Worm (Caenorhabditis elegans) whole organism, young adult: ENCODE data around the gene zim-1.

Source experiments
- B0019.2 ChIP-seq: fragments of 200-800 bp; sonication (Bioruptor generic); conservative IDR thresholded peaks from 2 replicates; pipeline ENCODE4 v1.3.6; 2022; ENCODE audit warnings: missing genetic modification reagents, missing genetic modification characterization, missing compliant biosample characterization
- B0336.3 ChIP-seq: fragments of 200-800 bp; sonication (Bioruptor generic); IDR thresholded peaks from 2 replicates; pipeline ENCODE4 v1.3.6; 2022; ENCODE audit warnings: missing genetic modification characterization, missing compliant biosample characterization
- C17E4.6 ChIP-seq: fragments of 200-800 bp; sonication (Bioruptor generic); IDR thresholded peaks from 2 replicates; pipeline ENCODE4 v1.3.6; 2022; ENCODE audit warnings: missing genetic modification reagents, missing genetic modification characterization, missing compliant biosample characterization
- F33H1.4 ChIP-seq: fragments of 200-800 bp; sonication (Bioruptor generic); IDR thresholded peaks from 2 replicates; pipeline ENCODE4 v1.3.6; 2022; ENCODE audit warnings: missing genetic modification reagents, missing genetic modification characterization, missing compliant biosample characterization
- F52B5.7 ChIP-seq: sonication (generic microtip); optimal IDR thresholded peaks from 2 replicates; lab custom pipeline; 2016; ENCODE audit warnings: mild to moderate bottlenecking, missing genetic modification characterization, missing compliant biosample characterization
- F55B11.4 ChIP-seq: sonication (generic microtip); optimal IDR thresholded peaks from 2 replicates; lab custom pipeline; 2016; ENCODE audit warnings: missing compliant biosample characterization, missing genetic modification characterization, borderline replicate concordance; ENCODE audit not compliant: insufficient read depth
- T26A5.8 ChIP-seq: sonication (generic microtip); optimal IDR thresholded peaks from 2 replicates; lab custom pipeline; 2016; ENCODE audit warnings: missing genetic modification characterization, missing compliant biosample characterization
- Y53F4B.3 ChIP-seq: fragments of 200-800 bp; sonication (Bioruptor generic); IDR thresholded peaks from 2 replicates; pipeline ENCODE4 v1.3.6; 2022; ENCODE audit warnings: missing genetic modification reagents, missing genetic modification characterization, missing compliant biosample characterization
- Y79H2A.3 ChIP-seq: fragments of 200-800 bp; sonication (Bioruptor generic); conservative IDR thresholded peaks from 2 replicates; pipeline ENCODE4 v1.3.6; 2022; ENCODE audit warnings: missing genetic modification reagents, missing genetic modification characterization, missing compliant biosample characterization
- aptf-3 ChIP-seq: fragments of 200-800 bp; sonication (Bioruptor generic); IDR thresholded peaks from 2 replicates; pipeline ENCODE4 v1.3.6; 2022; ENCODE audit warnings: missing genetic modification characterization, missing compliant biosample characterization
- attf-5 ChIP-seq: fragments of 200-800 bp; sonication (Bioruptor generic); optimal IDR thresholded peaks from 2 replicates; lab custom pipeline; 2018; ENCODE audit warnings: mild to moderate bottlenecking, missing genetic modification characterization, missing compliant biosample characterization
- bed-1 ChIP-seq: fragments of 200-800 bp; sonication (Bioruptor generic); IDR thresholded peaks from 2 replicates; pipeline ENCODE4 v1.3.6; 2022; ENCODE audit warnings: missing genetic modification reagents, missing genetic modification characterization, missing compliant biosample characterization
- ceh-100 ChIP-seq: fragments of 200-800 bp; sonication (Bioruptor generic); IDR thresholded peaks from 2 replicates; pipeline ENCODE4 v1.3.6; 2022; ENCODE audit warnings: missing genetic modification reagents, missing genetic modification characterization, missing compliant biosample characterization
- ceh-27 ChIP-seq: fragments of 200-800 bp; sonication (Bioruptor generic); optimal IDR thresholded peaks from 2 replicates; lab custom pipeline; 2018; ENCODE audit warnings: mild to moderate bottlenecking, missing genetic modification characterization, moderate library complexity, missing compliant biosample characterization
- ceh-79 ChIP-seq: sonication (generic microtip); optimal IDR thresholded peaks from 2 replicates; lab custom pipeline; 2017; ENCODE audit warnings: mild to moderate bottlenecking, missing genetic modification characterization, missing compliant biosample characterization
- ceh-91 ChIP-seq: fragments of 200-800 bp; sonication (Bioruptor generic); IDR thresholded peaks from 2 replicates; pipeline ENCODE4 v1.3.6; 2022; ENCODE audit warnings: missing genetic modification reagents, missing genetic modification characterization, missing compliant biosample characterization
- die-1 ChIP-seq: sonication (generic microtip); optimal IDR thresholded peaks from 2 replicates; lab custom pipeline; 2016; ENCODE audit warnings: missing genotype, mild to moderate bottlenecking, missing genetic modification characterization, missing compliant biosample characterization
- dox-1 ChIP-seq: fragments of 200-800 bp; sonication (Bioruptor generic); IDR thresholded peaks from 2 replicates; pipeline ENCODE4 v1.3.6; 2022; ENCODE audit warnings: missing genetic modification reagents, missing genetic modification characterization, missing compliant biosample characterization
- efl-1 ChIP-seq: fragments of 150-350 bp; optimal IDR thresholded peaks from 2 replicates; lab custom pipeline; 2014; ENCODE audit warnings: missing biosample characterization, missing genetic modification reagents, missing genetic modification characterization
- egl-18 ChIP-seq: fragments of 200-800 bp; sonication (Bioruptor generic); IDR thresholded peaks from 2 replicates; pipeline ENCODE4 v1.3.6; 2022; ENCODE audit warnings: missing genetic modification reagents, missing genetic modification characterization, missing compliant biosample characterization
- egl-44 ChIP-seq: fragments of 200-800 bp; sonication (Bioruptor generic); IDR thresholded peaks from 2 replicates; pipeline ENCODE4 v1.3.6; 2022; ENCODE audit warnings: missing genetic modification reagents, missing genetic modification characterization, missing compliant biosample characterization
- hlh-12 ChIP-seq: sonication (generic microtip); optimal IDR thresholded peaks from 2 replicates; lab custom pipeline; 2016; ENCODE audit warnings: missing genetic modification characterization, missing compliant biosample characterization
- hmg-1.2 ChIP-seq: fragments of 200-800 bp; sonication (Bioruptor generic); IDR thresholded peaks from 2 replicates; pipeline ENCODE4 v1.3.6; 2022; ENCODE audit warnings: missing genetic modification reagents, missing genetic modification characterization, missing compliant biosample characterization
- let-526 ChIP-seq: fragments of 200-800 bp; sonication (Bioruptor generic); IDR thresholded peaks from 2 replicates; pipeline ENCODE4 v1.3.6; 2022; ENCODE audit warnings: missing genetic modification reagents, missing genetic modification characterization, missing compliant biosample characterization
- lir-1 ChIP-seq: fragments of 200-800 bp; sonication (Bioruptor generic); conservative IDR thresholded peaks from 2 replicates; pipeline ENCODE4 v1.3.6; 2022; ENCODE audit warnings: missing genetic modification reagents, missing genetic modification characterization, missing compliant biosample characterization
- lsl-1 ChIP-seq: fragments of 200-800 bp; sonication (Bioruptor generic); optimal IDR thresholded peaks from 2 replicates; lab custom pipeline; 2018; ENCODE audit warnings: mild to moderate bottlenecking, missing genetic modification characterization, moderate library complexity, missing compliant biosample characterization
- lsy-27 ChIP-seq: sonication (generic microtip); optimal IDR thresholded peaks from 2 replicates; lab custom pipeline; 2017; ENCODE audit warnings: missing genetic modification characterization, mild to moderate bottlenecking, missing compliant biosample characterization, antibody characterized with exemption, missing genotype, borderline replicate concordance; ENCODE audit not compliant: insufficient read depth
- madf-6 ChIP-seq: fragments of 200-800 bp; sonication (Bioruptor generic); IDR thresholded peaks from 2 replicates; pipeline ENCODE4 v1.3.6; 2022; ENCODE audit warnings: missing genetic modification reagents, missing genetic modification characterization, missing compliant biosample characterization
- madf-8 ChIP-seq: fragments of 200-800 bp; sonication (Bioruptor generic); conservative IDR thresholded peaks from 2 replicates; pipeline ENCODE4 v1.3.6; 2022; ENCODE audit warnings: missing genetic modification reagents, missing genetic modification characterization, missing compliant biosample characterization
- mxl-1 ChIP-seq: sonication (generic microtip); optimal IDR thresholded peaks from 2 replicates; lab custom pipeline; 2016; ENCODE audit warnings: missing genetic modification characterization, missing compliant biosample characterization
- nhr-120 ChIP-seq: fragments of 200-800 bp; sonication (Bioruptor generic); IDR thresholded peaks from 2 replicates; pipeline ENCODE4 v1.3.6; 2022; ENCODE audit warnings: missing genetic modification characterization, missing compliant biosample characterization
- nhr-179 ChIP-seq: sonication (generic microtip); optimal IDR thresholded peaks from 2 replicates; lab custom pipeline; 2016; ENCODE audit warnings: mild to moderate bottlenecking, missing genetic modification characterization, missing compliant biosample characterization
- pha-4 ChIP-seq: fragments of 150-350 bp; sonication (generic microtip); optimal IDR thresholded peaks from 2 replicates; lab custom pipeline; 2014; ENCODE audit warnings: missing biosample characterization, missing genetic modification reagents, missing genetic modification characterization
- rcor-1 ChIP-seq: fragments of 200-800 bp; sonication (Bioruptor generic); IDR thresholded peaks from 2 replicates; pipeline ENCODE4 v1.3.6; 2022; ENCODE audit warnings: missing genetic modification reagents, missing genetic modification characterization, missing compliant biosample characterization
- rec-8 ChIP-seq, 2 experiments: sonication (generic microtip); optimal IDR thresholded peaks; 2 replicates each; lab custom pipeline; 2016; ENCODE audit warnings: mild to moderate bottlenecking in 2 of 2, missing genetic modification characterization in 2 of 2, missing genetic modification reagents in 2 of 2, missing genotype in 2 of 2, missing biosample characterization in 1 of 2, missing compliant biosample characterization in 1 of 2, moderate library complexity in 1 of 2
- rpc-1 ChIP-seq, 2 experiments: fragments of 150-350 bp in 1 of 2; sonication (generic microtip) in 1 of 2; optimal IDR thresholded peaks; 2 replicates each; lab custom pipeline; 2014 to 2018; ENCODE audit warnings: missing biosample characterization in 1 of 2, missing genetic modification characterization in 1 of 2, missing genetic modification reagents in 1 of 2, missing genotype in 1 of 2
- sea-2 ChIP-seq: fragments of 200-800 bp; sonication (Bioruptor generic); IDR thresholded peaks from 2 replicates; pipeline ENCODE4 v1.3.6; 2022; ENCODE audit warnings: missing genetic modification characterization, missing compliant biosample characterization
- snpc-3.4 ChIP-seq: sonication (generic microtip); optimal IDR thresholded peaks from 2 replicates; lab custom pipeline; 2017; ENCODE audit warnings: missing genetic modification characterization, mild to moderate bottlenecking, missing compliant biosample characterization, antibody characterized with exemption, moderate library complexity, missing genotype, missing genetic modification reagents
- snpc-4 ChIP-seq, 5 experiments: fragments of 150-350 bp in 1 of 5; sonication (generic microtip) in 4 of 5; optimal IDR thresholded peaks; 2 replicates each; lab custom pipeline; 2014 to 2018; ENCODE audit warnings: missing genetic modification characterization in 5 of 5, missing biosample characterization in 3 of 5, antibody characterized with exemption in 2 of 5, mild to moderate bottlenecking in 2 of 5, missing compliant biosample characterization in 2 of 5, missing genotype in 2 of 5, moderate library complexity in 2 of 5, missing genetic modification reagents in 1 of 5
- tbp1 ChIP-seq: fragments of 200-800 bp; sonication (Bioruptor generic); optimal IDR thresholded peaks from 2 replicates; lab custom pipeline; 2018; ENCODE audit warnings: mild to moderate bottlenecking, missing genetic modification characterization, missing compliant biosample characterization
- unc-62 ChIP-seq: fragments of 150-350 bp; optimal IDR thresholded peaks from 2 replicates; lab custom pipeline; 2014; ENCODE audit warnings: missing biosample characterization, missing genetic modification reagents, missing genetic modification characterization
- xnd-1 ChIP-seq: sonication (generic microtip); optimal IDR thresholded peaks from 2 replicates; lab custom pipeline; 2016; ENCODE audit warnings: missing genotype, missing genetic modification reagents, missing genetic modification characterization, missing compliant biosample characterization
- ztf-26 ChIP-seq: sonication (generic microtip); optimal IDR thresholded peaks from 2 replicates; lab custom pipeline; 2017; ENCODE audit warnings: missing genetic modification characterization, missing compliant biosample characterization
- ztf-28 ChIP-seq: fragments of 200-800 bp; sonication (Bioruptor generic); IDR thresholded peaks from 2 replicates; pipeline ENCODE4 v1.3.6; 2022; ENCODE audit warnings: missing genetic modification reagents, missing genetic modification characterization, missing compliant biosample characterization
- ztf-6 ChIP-seq: fragments of 200-800 bp; sonication (Bioruptor generic); IDR thresholded peaks from 2 replicates; pipeline ENCODE4 v1.3.6; 2022; ENCODE audit warnings: missing genetic modification reagents, missing genetic modification characterization, missing compliant biosample characterization

Gene zim-1

DNA sequence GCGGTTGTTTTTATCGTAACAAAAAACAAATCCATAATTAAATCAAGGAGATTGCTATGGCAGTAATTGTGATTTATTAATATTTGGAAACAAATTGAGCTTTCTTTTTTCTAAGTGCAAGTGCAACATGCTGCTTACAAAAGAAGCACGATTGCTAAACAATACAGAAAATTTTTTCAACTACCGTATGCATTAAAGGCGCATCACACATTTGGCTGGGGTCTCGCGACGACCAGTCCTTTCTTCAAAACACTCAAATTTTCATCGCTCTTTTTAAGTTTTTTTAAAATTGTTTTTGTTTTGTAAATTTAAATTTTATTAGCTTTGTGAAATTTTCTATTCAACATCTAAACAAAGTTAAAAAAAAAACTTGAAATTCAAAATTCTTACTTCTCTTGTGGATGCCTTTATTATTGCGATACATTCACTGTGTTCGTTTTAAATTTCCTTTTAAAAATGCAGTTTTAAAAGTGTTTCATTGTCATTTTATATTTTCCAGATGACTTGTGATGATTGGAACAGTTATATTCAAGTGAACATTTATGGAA is at the start of gene zim-1:
TSS of gene zim-1 (plus strand) at position 498 of the 548 bp plus-strand sequence.
- TF ChIP-seq ztf-6 (GFP tag; lab: Robert Waterston, UW) (no peak), nhr-120 (GFP tag; lab: Robert Waterston, UW) (no peak), lsl-1 (GFP tag; lab: Kevin White, UChicago) (peak; percentile 85), madf-8 (GFP tag; lab: Robert Waterston, UW) (0 out of 2 replicates have a peak, but pooled peaks have one; percentile 24), ceh-100 (no peak), madf-6 (peak; percentile 78), F52B5.7 (no peak), efl-1 (GFP tag; lab: Kevin White, UChicago) (peak; percentile 5), bed-1 (GFP tag; lab: Robert Waterston, UW) (no peak), F33H1.4 (GFP tag; lab: Robert Waterston, UW) (peak; percentile 83), rcor-1 (GFP tag; lab: Robert Waterston, UW) (peak; percentile 26; the same call in 1 of the 2 replicates), hmg-1.2 (no peak), snpc-4 (GFP tag; optimal IDR thresholded peaks at IDR 0.05; lab: Kevin White, UChicago) (no peak), snpc-4 (tag; optimal IDR thresholded peaks at IDR 0.05; lab: Kevin White, UChicago) (peak in 1 of 4 experiments; percentile 2), ceh-79 (tag; lab: Kevin White, UChicago) (no peak), egl-18 (GFP tag; lab: Robert Waterston, UW) (no peak), B0336.3 (no peak), Y53F4B.3 (GFP tag; lab: Robert Waterston, UW) (no peak), T26A5.8 (tag; lab: Kevin White, UChicago) (no peak), nhr-179 (tag; lab: Kevin White, UChicago) (no peak), ceh-91 (GFP tag; lab: Robert Waterston, UW) (0 out of 2 replicates have a peak, but pooled peaks have one; percentile 15), xnd-1 (tag; lab: Kevin White, UChicago) (peak; percentile 77)
- TF ChIP-seq, all 124 proteins: peak for 9

DNA sequence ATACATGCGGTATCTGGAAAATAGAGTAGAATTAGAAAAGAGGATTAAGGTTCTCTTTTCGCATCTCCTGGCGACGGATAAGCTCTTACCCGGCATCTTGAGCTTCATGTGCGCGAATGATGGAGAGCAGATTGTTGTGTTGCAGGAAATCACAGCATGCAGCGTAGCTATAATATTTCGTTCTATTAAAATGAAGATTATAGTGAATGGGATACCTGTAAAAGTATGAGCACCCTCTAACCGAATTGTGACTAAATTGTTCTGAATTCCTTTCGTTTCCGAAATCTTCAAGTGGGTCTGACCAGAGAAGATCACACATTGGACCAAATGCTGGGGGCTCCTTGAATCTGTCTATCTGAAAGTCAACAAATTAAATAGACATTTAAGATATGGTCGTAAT is 48.5 kb upstream of the zim-1 start:
- TF ChIP-seq pha-4 = no peak
- no peak for TF ChIP-seq B0019.2 (GFP tag; lab: Robert Waterston, UW)
- no peak for TF ChIP-seq F55B11.4
- TF ChIP-seq egl-44 (GFP tag; lab: Robert Waterston, UW) = no peak
- no peak for TF ChIP-seq lsl-1 (GFP tag; lab: Kevin White, UChicago)
- no peak for TF ChIP-seq unc-62 (GFP tag; lab: Kevin White, UChicago)
- TF ChIP-seq tbp1 = no peak
- TF ChIP-seq B0336.3 = no peak
- no peak for TF ChIP-seq rec-8 (tag; optimal IDR thresholded peaks at IDR 0.05; lab: Kevin White, UChicago)
- no peak for TF ChIP-seq Y79H2A.3
- no peak for TF ChIP-seq Y53F4B.3 (GFP tag; lab: Robert Waterston, UW)
- TF ChIP-seq rpc-1 (optimal IDR thresholded peaks at IDR 0.05; lab: Kevin White, UChicago) = no peak
- TF ChIP-seq rpc-1 (tag; optimal IDR thresholded peaks at IDR 0.05; lab: Kevin White, UChicago) = no peak
- TF ChIP-seq die-1 = no peak
- no peak for TF ChIP-seq aptf-3 (GFP tag; lab: Robert Waterston, UW)
- no peak for TF ChIP-seq snpc-3.4 (tag; lab: Kevin White, UChicago)
- TF ChIP-seq, all 124 proteins: peak for 0

DNA sequence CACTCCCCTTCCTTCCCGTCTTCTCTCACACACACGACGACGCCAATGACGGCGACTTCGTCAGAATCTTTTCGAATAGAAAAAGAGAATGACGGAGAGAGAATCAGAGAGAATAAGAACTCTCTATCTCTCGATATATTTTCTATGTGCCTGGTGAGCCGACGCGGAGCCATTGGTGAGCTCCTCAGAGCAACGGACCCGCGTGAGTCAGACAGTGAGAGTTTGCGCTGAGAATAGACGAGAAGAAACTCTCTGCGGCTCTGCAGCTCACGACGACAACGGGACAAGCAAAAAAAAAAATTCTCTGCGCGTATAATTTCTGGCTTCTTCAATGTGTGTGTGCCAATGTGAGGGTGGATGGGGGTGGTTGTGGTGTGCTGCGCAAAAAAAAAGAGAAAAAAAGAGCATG is 46.9 kb upstream of the zim-1 start:
- TF ChIP-seq rcor-1 (GFP tag; lab: Robert Waterston, UW) (peak; percentile 19; the same call in 1 of the 2 replicates), mxl-1 (tag; lab: Kevin White, UChicago) (no peak), madf-8 (GFP tag; lab: Robert Waterston, UW) (no peak), dox-1 (no peak), lir-1 (GFP tag; lab: Robert Waterston, UW) (no peak), attf-5 (peak; percentile 41), ztf-26 (tag; lab: Kevin White, UChicago) (no peak), ceh-27 (peak; percentile 27), sea-2 (no peak), C17E4.6 (GFP tag; lab: Robert Waterston, UW) (no peak), ztf-28 (GFP tag; lab: Robert Waterston, UW) (no peak), lsy-27 (tag; lab: Kevin White, UChicago) (no peak), die-1 (no peak), B0336.3 (0 out of 2 replicates have a peak, but pooled peaks have one; percentile 10), snpc-3.4 (tag; lab: Kevin White, UChicago) (no peak), F33H1.4 (GFP tag; lab: Robert Waterston, UW) (no peak), hlh-12 (tag; lab: Kevin White, UChicago) (no peak), let-526 (GFP tag; lab: Robert Waterston, UW) (no peak)
